Worm (Caenorhabditis elegans) whole organism, L4/young adult: Measurements from ENCODE around the gene B0348.2.

Experiments
- W03F9.2 ChIP-seq: fragments of 150-350 bp; optimal IDR thresholded peaks from 2 replicates; lab custom pipeline; 2014; ENCODE audit warnings: missing biosample characterization, missing genetic modification characterization
- dao-5 ChIP-seq: sonication (generic microtip); optimal IDR thresholded peaks from 2 replicates; lab custom pipeline; 2016; ENCODE audit warnings: missing genotype, missing genetic modification characterization, moderate library complexity, missing compliant biosample characterization
- him-1 ChIP-seq: sonication (generic microtip); optimal IDR thresholded peaks from 2 replicates; lab custom pipeline; 2016; ENCODE audit warnings: missing genotype, missing genetic modification reagents, missing genetic modification characterization, missing compliant biosample characterization

- peak; percentile 49 for TF ChIP-seq W03F9.2 (tag; lab: Kevin White, UChicago)
- TF ChIP-seq him-1 = no peak
- no peak for TF ChIP-seq dao-5 (tag; lab: Kevin White, UChicago)
Measured at ce11 chrV:7778-8445, 37.2 kb upstream of the B0348.2 start, which contains the start of gene ife-3.
